Fruit fly (Drosophila melanogaster) whole organism, embryonic: ENCODE data around the gene Cpr65Av.
A peak's percentile ranks its signal among the peaks of the same experiment; 100 is the strongest.

Experiments used
- B-H2 ChIP-seq: fragments of 200-800 bp; sonication (Bioruptor generic); optimal IDR thresholded peaks from 2 replicates; lab custom pipeline; 2018; ENCODE audit warnings: missing biosample characterization, mild to moderate bottlenecking, missing genetic modification characterization
- C15 ChIP-seq: fragments of 200-800 bp; sonication (Bioruptor generic); IDR thresholded peaks from 3 replicates; pipeline ENCODE4 v1.3.6; 2022; ENCODE audit warnings: missing biosample characterization, missing genetic modification characterization
- CG10147 ChIP-seq: fragments of 200-800 bp; sonication (Bioruptor generic); optimal IDR thresholded peaks from 2 replicates; lab custom pipeline; 2019; ENCODE audit warnings: missing biosample characterization, mild to moderate bottlenecking, missing genetic modification characterization, moderate library complexity
- CG10462 ChIP-seq: fragments of 200-800 bp; sonication (Bioruptor generic); optimal IDR thresholded peaks from 2 replicates; lab custom pipeline; 2016; ENCODE audit warnings: missing biosample characterization, missing genetic modification characterization
- CG11093 ChIP-seq: fragments of 200-800 bp; sonication (Bioruptor generic); IDR thresholded peaks from 3 replicates; pipeline ENCODE4 v1.3.6; 2022; ENCODE audit warnings: missing biosample characterization, missing genetic modification characterization
- CG11504 ChIP-seq: fragments of 200-800 bp; sonication (Bioruptor generic); optimal IDR thresholded peaks from 3 replicates; lab custom pipeline; 2019; ENCODE audit warnings: missing biosample characterization, mild to moderate bottlenecking, missing genetic modification characterization, moderate library complexity
- CG13123 ChIP-seq: fragments of 200-800 bp; sonication (Bioruptor generic); optimal IDR thresholded peaks from 2 replicates; lab custom pipeline; 2016; ENCODE audit warnings: missing biosample characterization, missing genetic modification characterization
- CG14710 ChIP-seq: fragments of 200-800 bp; sonication (Bioruptor generic); optimal IDR thresholded peaks from 3 replicates; lab custom pipeline; 2019; ENCODE audit warnings: missing biosample characterization, mild to moderate bottlenecking, missing genetic modification characterization, moderate library complexity
- CG14965 ChIP-seq: fragments of 200-800 bp; sonication (Bioruptor generic); optimal IDR thresholded peaks from 2 replicates; lab custom pipeline; 2016; ENCODE audit warnings: missing biosample characterization, missing genetic modification characterization, borderline replicate concordance
- CG15011 ChIP-seq: fragments of 200-800 bp; sonication (Bioruptor generic); optimal IDR thresholded peaks from 3 replicates; lab custom pipeline; 2018; ENCODE audit warnings: missing biosample characterization, mild to moderate bottlenecking, missing genetic modification characterization
- CG16863 ChIP-seq: fragments of 200-800 bp; sonication (Bioruptor generic); optimal IDR thresholded peaks from 3 replicates; lab custom pipeline; 2016; ENCODE audit warnings: missing biosample characterization, missing genetic modification characterization
- CG17912 ChIP-seq: fragments of 200-800 bp; sonication (Bioruptor generic); optimal IDR thresholded peaks from 2 replicates; lab custom pipeline; 2018; ENCODE audit warnings: missing biosample characterization, mild to moderate bottlenecking, missing genetic modification characterization
- CG18476 ChIP-seq: fragments of 200-800 bp; sonication (Bioruptor generic); optimal IDR thresholded peaks from 2 replicates; lab custom pipeline; 2016; ENCODE audit warnings: missing biosample characterization, mild to moderate bottlenecking, missing genetic modification characterization
- CG2678 ChIP-seq: fragments of 200-800 bp; sonication (Bioruptor generic); optimal IDR thresholded peaks from 3 replicates; lab custom pipeline; 2019; ENCODE audit warnings: missing biosample characterization, mild to moderate bottlenecking, missing genetic modification characterization, moderate library complexity
- CG3407 ChIP-seq: fragments of 200-800 bp; sonication (Bioruptor generic); optimal IDR thresholded peaks from 2 replicates; lab custom pipeline; 2018; ENCODE audit warnings: missing biosample characterization, mild to moderate bottlenecking, missing genetic modification characterization
- CG4328 ChIP-seq: fragments of 200-800 bp; sonication (Bioruptor generic); optimal IDR thresholded peaks from 3 replicates; lab custom pipeline; 2017; ENCODE audit warnings: missing biosample characterization, missing genetic modification reagents, missing genetic modification characterization
- CG4707 ChIP-seq: fragments of 200-800 bp; sonication (Bioruptor generic); optimal IDR thresholded peaks from 2 replicates; lab custom pipeline; 2018; ENCODE audit warnings: missing biosample characterization, mild to moderate bottlenecking, missing genetic modification characterization, moderate library complexity
- CG7928 ChIP-seq: fragments of 200-800 bp; sonication (Bioruptor generic); optimal IDR thresholded peaks from 2 replicates; lab custom pipeline; 2017; ENCODE audit warnings: missing biosample characterization, mild to moderate bottlenecking, missing genetic modification characterization
- CG7963 ChIP-seq: fragments of 200-800 bp; sonication (Bioruptor generic); IDR thresholded peaks from 3 replicates; pipeline ENCODE4 v1.3.6; 2022; ENCODE audit warnings: missing biosample characterization, missing genetic modification characterization; ENCODE audit not compliant: partially characterized antibody
- CG8089 ChIP-seq: fragments of 200-800 bp; sonication (Bioruptor generic); optimal IDR thresholded peaks from 3 replicates; lab custom pipeline; 2016; ENCODE audit warnings: missing biosample characterization, missing genetic modification characterization
- CG8765 ChIP-seq: fragments of 200-800 bp; sonication (Bioruptor generic); IDR thresholded peaks from 2 replicates; pipeline ENCODE4 v1.3.6; 2022; ENCODE audit warnings: missing biosample characterization, missing genetic modification characterization
- Chrac-16 ChIP-seq: fragments of 200-800 bp; sonication (Bioruptor generic); optimal IDR thresholded peaks from 3 replicates; lab custom pipeline; 2016; ENCODE audit warnings: missing biosample characterization, missing genetic modification characterization
- D19B ChIP-seq: fragments of 200-800 bp; sonication (Bioruptor generic); optimal IDR thresholded peaks from 2 replicates; lab custom pipeline; 2017; ENCODE audit warnings: missing biosample characterization, mild to moderate bottlenecking, missing genetic modification characterization
- Dfd ChIP-seq, 2 experiments: fragments of >200 bp; optimal IDR thresholded peaks; 2 replicates each; lab custom pipeline; 2017; ENCODE audit warnings: missing biosample characterization in 2 of 2, missing genetic modification characterization in 2 of 2
- Ets65A ChIP-seq: fragments of 200-800 bp; sonication (Bioruptor generic); peaks from one replicate; lab custom pipeline; 2016; ENCODE audit warnings: missing biosample characterization, missing genetic modification characterization
- HLH3B ChIP-seq: fragments of 200-800 bp; sonication (Bioruptor generic); IDR thresholded peaks from 2 replicates; pipeline ENCODE4 v1.3.6; 2022; ENCODE audit warnings: missing biosample characterization, missing genetic modification characterization
- HLH54F ChIP-seq: fragments of 200-800 bp; sonication (Bioruptor generic); optimal IDR thresholded peaks from 3 replicates; lab custom pipeline; 2016; ENCODE audit warnings: missing biosample characterization, missing genetic modification characterization
- HLHmδ ChIP-seq: fragments of 200-800 bp; sonication (Bioruptor generic); optimal IDR thresholded peaks from 2 replicates; lab custom pipeline; 2018; ENCODE audit warnings: missing biosample characterization, mild to moderate bottlenecking, missing genetic modification characterization, moderate library complexity
- Hr39 ChIP-seq: fragments of >200 bp; optimal IDR thresholded peaks from 2 replicates; lab custom pipeline; 2017
- MESR4 ChIP-seq: fragments of 200-800 bp; sonication (Bioruptor generic); optimal IDR thresholded peaks from 2 replicates; lab custom pipeline; 2018; ENCODE audit warnings: missing biosample characterization, mild to moderate bottlenecking, missing genetic modification characterization, moderate library complexity
- Meics ChIP-seq: fragments of 200-800 bp; sonication (Bioruptor generic); optimal IDR thresholded peaks from 2 replicates; lab custom pipeline; 2017; ENCODE audit warnings: missing biosample characterization, mild to moderate bottlenecking, missing genetic modification characterization
- Ssrp ChIP-seq: fragments of 200-800 bp; sonication (Bioruptor generic); optimal IDR thresholded peaks from 2 replicates; lab custom pipeline; 2018; ENCODE audit warnings: missing biosample characterization, mild to moderate bottlenecking, missing genetic modification characterization, moderate library complexity
- Tbp ChIP-seq: fragments of >200 bp; optimal IDR thresholded peaks from 2 replicates; lab custom pipeline; 2018; ENCODE audit warnings: missing biosample characterization, missing genetic modification characterization
- bab2 ChIP-seq: fragments of 200-800 bp; sonication (Bioruptor generic); optimal IDR thresholded peaks from 2 replicates; lab custom pipeline; 2016; ENCODE audit warnings: missing biosample characterization, missing genetic modification characterization
- bigmax ChIP-seq: fragments of 200-800 bp; sonication (Bioruptor generic); optimal IDR thresholded peaks from 2 replicates; lab custom pipeline; 2018; ENCODE audit warnings: missing biosample characterization, mild to moderate bottlenecking, missing genetic modification characterization
- br ChIP-seq: fragments of >200 bp; optimal IDR thresholded peaks from 2 replicates; lab custom pipeline; 2017
- danr ChIP-seq: fragments of 200-800 bp; sonication (Bioruptor generic); IDR thresholded peaks from 2 replicates; pipeline ENCODE4 v1.3.6; 2022; ENCODE audit warnings: missing biosample characterization, missing genetic modification characterization
- dmrt11E ChIP-seq: fragments of 200-800 bp; sonication (Bioruptor generic); optimal IDR thresholded peaks from 3 replicates; lab custom pipeline; 2018; ENCODE audit warnings: missing biosample characterization, mild to moderate bottlenecking, missing genetic modification characterization, moderate library complexity
- gro ChIP-seq: fragments of 200-800 bp; sonication (Bioruptor generic); optimal IDR thresholded peaks from 2 replicates; lab custom pipeline; 2016; ENCODE audit warnings: missing biosample characterization, missing genetic modification characterization
- h ChIP-seq: fragments of >200 bp; optimal IDR thresholded peaks from 2 replicates; lab custom pipeline; 2017
- knrl ChIP-seq: fragments of 200-800 bp; sonication (Bioruptor generic); IDR thresholded peaks from 3 replicates; pipeline ENCODE4 v1.3.6; 2022; ENCODE audit warnings: missing biosample characterization, missing genetic modification characterization; ENCODE audit not compliant: partially characterized antibody
- lab ChIP-seq: fragments of 200-800 bp; sonication (Bioruptor generic); optimal IDR thresholded peaks from 3 replicates; lab custom pipeline; 2017; ENCODE audit warnings: missing biosample characterization, missing genetic modification characterization, mild to moderate bottlenecking, moderate library complexity, missing genetic modification reagents
- lmd ChIP-seq: fragments of 200-800 bp; sonication (Bioruptor generic); IDR thresholded peaks from 2 replicates; pipeline ENCODE4 v1.3.6; 2022; ENCODE audit warnings: missing biosample characterization, missing genetic modification characterization
- nerfin-2 ChIP-seq: fragments of 200-800 bp; sonication (Bioruptor generic); IDR thresholded peaks from 2 replicates; pipeline ENCODE4 v1.3.6; 2022; ENCODE audit warnings: missing biosample characterization, missing genetic modification characterization; ENCODE audit not compliant: partially characterized antibody
- nmo ChIP-seq: fragments of 200-800 bp; sonication (Bioruptor generic); optimal IDR thresholded peaks from 2 replicates; lab custom pipeline; 2018; ENCODE audit warnings: missing biosample characterization, mild to moderate bottlenecking, missing genetic modification characterization, moderate library complexity
- sens ChIP-seq: fragments of 200-800 bp; sonication (Bioruptor generic); peaks from one replicate; lab custom pipeline; 2016; ENCODE audit warnings: missing biosample characterization, missing genetic modification characterization
- shn ChIP-seq: fragments of 200-800 bp; sonication (Bioruptor generic); optimal IDR thresholded peaks from 3 replicates; lab custom pipeline; 2016; ENCODE audit warnings: missing biosample characterization, missing genetic modification characterization
- toy ChIP-seq: fragments of 200-800 bp; sonication (Bioruptor generic); IDR thresholded peaks from 2 replicates; pipeline ENCODE4 v1.3.6; 2022; ENCODE audit warnings: missing biosample characterization, missing genetic modification characterization
- twi ChIP-seq: fragments of 200-800 bp; optimal IDR thresholded peaks from 2 replicates; lab custom pipeline; 2019; ENCODE audit warnings: missing biosample characterization, mild to moderate bottlenecking, missing genetic modification characterization, moderate library complexity
- usp ChIP-seq: fragments of >200 bp; optimal IDR thresholded peaks from 2 replicates; lab custom pipeline; 2017; ENCODE audit warnings: missing biosample characterization, missing genetic modification characterization
- wdn ChIP-seq: fragments of 200-800 bp; sonication (Bioruptor generic); IDR thresholded peaks from 2 replicates; pipeline ENCODE4 v1.3.6; 2022; ENCODE audit warnings: missing biosample characterization, missing genetic modification characterization
- yki ChIP-seq: fragments of >200 bp; optimal IDR thresholded peaks from 3 replicates; lab custom pipeline; 2018

Gene Cpr65Av

dm6 chr3L:6184884-6185438 lies 45.2 kb upstream of the Cpr65Av start, which contains the start of the genes D19B and CG43293 (continued):
- TF ChIP-seq CG7963 (GFP tag; lab: Robert Waterston, UW) (peak; percentile 45; the same call in 1 of the 3 replicates), CG18476 (GFP tag; lab: Kevin White, UChicago) (peak; percentile 74), Tbp (no peak), CG15011 (GFP tag; lab: Kevin White, UChicago) (no peak), nerfin-2 (peak; percentile 77), C15 (peak; percentile 89), br (no peak), toy (GFP tag; lab: Robert Waterston, UW) (0 out of 2 replicates have a peak, but pooled peaks have one; percentile 54), nmo (GFP tag; lab: Kevin White, UChicago) (peak; percentile 78), gro (peak; percentile 91), CG13123 (GFP tag; lab: Kevin White, UChicago) (peak; percentile 72), wdn (GFP tag; lab: Robert Waterston, UW) (peak; percentile 87), h (lab: Kevin White, UChicago) (no peak), CG8765 (peak; percentile 63; the same call in 1 of the 2 replicates), danr (peak; percentile 78), CG8089 (GFP tag; lab: Kevin White, UChicago) (peak; percentile 66), D19B (GFP tag; lab: Kevin White, UChicago) (peak; percentile 100), CG14965 (GFP tag; lab: Kevin White, UChicago) (no peak), CG2678 (tag; lab: Kevin White, UChicago) (peak; percentile 90), CG10462 (peak; percentile 82), B-H2 (GFP tag; lab: Kevin White, UChicago) (peak; percentile 87), bigmax (GFP tag; lab: Kevin White, UChicago) (peak; percentile 11), CG17912 (GFP tag; lab: Kevin White, UChicago) (peak; percentile 47), CG7928 (peak; percentile 61), CG4707 (GFP tag; lab: Kevin White, UChicago) (peak; percentile 91), CG11504 (tag; lab: Kevin White, UChicago) (peak; percentile 87), HLHmδ (peak; percentile 81), CG3407 (GFP tag; lab: Kevin White, UChicago) (peak; percentile 65), knrl (GFP tag; lab: Robert Waterston, UW) (peak; percentile 49), lmd (GFP tag; lab: Robert Waterston, UW) (peak; percentile 93), dmrt11E (peak; percentile 78), usp (GFP tag; lab: Kevin White, UChicago) (no peak), CG14710 (tag; lab: Kevin White, UChicago) (peak; percentile 74), MESR4 (peak; percentile 92), HLH3B (peak; percentile 91), CG4328 (GFP tag; lab: Kevin White, UChicago) (peak; percentile 76), CG16863 (GFP tag; lab: Kevin White, UChicago) (peak; percentile 80), Dfd (GFP tag; optimal IDR thresholded peaks at IDR 0.05; lab: Kevin White, UChicago) (no peak), sens (GFP tag; lab: Kevin White, UChicago) (peak; percentile 97), HLH54F (GFP tag; lab: Kevin White, UChicago) (peak; percentile 91), Chrac-16 (peak; percentile 91), twi (tag; lab: Kevin White, UChicago) (peak; percentile 70), Ets65A (GFP tag; lab: Kevin White, UChicago) (peak; percentile 98), lab (GFP tag; lab: Kevin White, UChicago) (peak; percentile 93), shn (peak; percentile 85), Meics (peak; percentile 90), yki (lab: Kevin White, UChicago) (no peak), bab2 (GFP tag; lab: Kevin White, UChicago) (peak; percentile 91), Ssrp (peak; percentile 81), CG11093 (GFP tag; lab: Robert Waterston, UW) (peak; percentile 82; the same call in 2 of the 3 replicates), CG10147 (GFP tag; lab: Kevin White, UChicago) (peak; percentile 70), Hr39 (lab: Kevin White, UChicago) (no peak)
